Worm (Caenorhabditis elegans) whole organism, L2 larva: ENCODE results near the gene DH11.2.
A peak's percentile ranks its signal among the peaks of the same experiment; 100 is the strongest.

ENCODE experiments used
- alr-1 ChIP-seq: fragments of 150-350 bp; optimal IDR thresholded peaks from 2 replicates; lab custom pipeline; 2014; ENCODE audit warnings: missing biosample characterization, missing genetic modification characterization
- egl-27 ChIP-seq: sonication (generic microtip); optimal IDR thresholded peaks from 3 replicates; lab custom pipeline; 2017; ENCODE audit warnings: missing biosample characterization, missing genetic modification reagents, missing genetic modification characterization
- elt-3 ChIP-seq: sonication (generic microtip); optimal IDR thresholded peaks from 2 replicates; lab custom pipeline; 2017; ENCODE audit warnings: missing biosample characterization, missing genetic modification characterization
- fos-1 ChIP-seq: fragments of 150-350 bp; optimal IDR thresholded peaks from 2 replicates; lab custom pipeline; 2014; ENCODE audit warnings: missing biosample characterization, missing genetic modification characterization
- lin-39 ChIP-seq: fragments of 150-350 bp; optimal IDR thresholded peaks from 2 replicates; lab custom pipeline; 2014; ENCODE audit warnings: missing biosample characterization, missing genetic modification reagents, missing genetic modification characterization
- nhr-12 ChIP-seq: fragments of 150-350 bp; optimal IDR thresholded peaks from 2 replicates; lab custom pipeline; 2014; ENCODE audit warnings: missing biosample characterization, missing genetic modification characterization
- nhr-6 ChIP-seq: fragments of 150-350 bp; optimal IDR thresholded peaks from 2 replicates; lab custom pipeline; 2014; ENCODE audit warnings: missing biosample characterization, missing genetic modification characterization
- skn-1 ChIP-seq: sonication (generic microtip); optimal IDR thresholded peaks from 2 replicates; lab custom pipeline; 2017; ENCODE audit warnings: missing biosample characterization, missing genetic modification characterization
- unc-39 ChIP-seq: fragments of 150-350 bp; optimal IDR thresholded peaks from 2 replicates; lab custom pipeline; 2014; ENCODE audit warnings: missing biosample characterization, missing genetic modification characterization
- unc-55 ChIP-seq: fragments of 150-350 bp; sonication (generic microtip); optimal IDR thresholded peaks from 3 replicates; lab custom pipeline; 2014; ENCODE audit warnings: missing biosample characterization, missing genetic modification reagents, missing genetic modification characterization
- unc-62 ChIP-seq: fragments of 150-350 bp; optimal IDR thresholded peaks from 2 replicates; lab custom pipeline; 2014; ENCODE audit warnings: missing biosample characterization, missing genetic modification reagents, missing genetic modification characterization

DNA sequence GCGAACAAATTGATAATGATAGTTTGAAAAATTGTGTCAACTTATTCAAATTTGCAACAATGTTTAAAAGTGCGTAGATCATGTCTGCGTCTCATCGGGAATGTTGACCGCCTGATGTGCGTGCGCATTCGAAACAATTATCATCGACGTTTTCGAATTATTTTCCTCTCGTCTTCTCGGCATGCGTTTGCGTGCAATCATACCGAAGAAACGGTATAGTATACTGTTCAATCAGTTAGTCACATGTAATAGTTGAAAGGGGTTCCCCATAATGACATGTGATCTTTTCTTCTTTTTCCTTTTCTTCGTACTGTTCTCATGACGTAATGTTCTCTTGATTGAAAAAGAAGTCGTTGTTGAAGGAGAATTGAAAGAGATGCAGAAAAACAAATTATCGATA is 4.1 kb downstream of the DH11.2 start:
- TF ChIP-seq fos-1 (tag; lab: Kevin White, UChicago): peak; percentile 75
- no peak for TF ChIP-seq elt-3 (tag; lab: Kevin White, UChicago)
- TF ChIP-seq nhr-6 (tag; lab: Kevin White, UChicago): peak; percentile 51
- TF ChIP-seq skn-1 (tag; lab: Kevin White, UChicago): no peak
- peak; percentile 51 for TF ChIP-seq egl-27 (tag; lab: Kevin White, UChicago)
- TF ChIP-seq alr-1 (tag; lab: Kevin White, UChicago): no peak
- TF ChIP-seq unc-55 (GFP tag; lab: Kevin White, UChicago): no peak
- no peak for TF ChIP-seq unc-39
- TF ChIP-seq lin-39 (tag; lab: Kevin White, UChicago): no peak
- no peak for TF ChIP-seq unc-62 (GFP tag; lab: Kevin White, UChicago)
- TF ChIP-seq nhr-12 (tag; lab: Kevin White, UChicago): no peak
